Worm (Caenorhabditis elegans) whole organism, L1 larva: Measurements from ENCODE around the gene C14A11.2.

ENCODE experiments used
- Y116A8C.19 ChIP-seq: sonication (generic microtip); optimal IDR thresholded peaks from 2 replicates; lab custom pipeline; 2016; ENCODE audit warnings: missing compliant biosample characterization, missing genetic modification characterization, borderline replicate concordance
- ama-1 ChIP-seq: fragments of 150-350 bp; optimal IDR thresholded peaks from 2 replicates; lab custom pipeline; 2014
- ets-5 ChIP-seq: fragments of 200-800 bp; sonication (Bioruptor generic); IDR thresholded peaks from 2 replicates; pipeline ENCODE4 v1.3.6; 2022; ENCODE audit warnings: missing genetic modification characterization, missing compliant biosample characterization
- lin-35 ChIP-seq, 2 experiments: fragments of 150-350 bp; optimal IDR thresholded peaks; 2 replicates each; lab custom pipeline; 2014; ENCODE audit warnings: missing biosample characterization in 2 of 2, missing genetic modification characterization in 2 of 2, missing genetic modification reagents in 2 of 2
- snpc-4 ChIP-seq: fragments of 150-350 bp; optimal IDR thresholded peaks from 2 replicates; lab custom pipeline; 2014; ENCODE audit warnings: missing biosample characterization, missing genetic modification characterization

DNA sequence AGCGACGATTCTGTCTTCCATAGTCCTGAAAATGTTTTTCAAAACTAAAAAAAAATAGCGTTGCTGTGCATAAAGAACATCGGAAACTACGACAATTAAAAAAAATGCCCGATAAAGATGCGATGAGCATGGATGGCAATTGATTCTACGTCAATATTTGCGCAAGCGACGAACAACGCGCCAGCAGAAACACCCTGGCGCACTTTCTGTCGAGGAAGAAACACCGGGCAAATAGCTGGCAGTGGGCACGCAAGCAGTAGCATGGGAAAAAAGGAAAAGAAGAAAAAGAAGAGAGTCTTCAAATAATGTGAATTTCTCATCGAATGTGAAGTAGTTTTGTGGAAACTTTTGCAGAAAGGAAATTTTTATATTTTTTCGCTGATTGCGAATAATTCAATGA is 6.7 kb downstream of the C14A11.2 start, which contains the start of gene C14A11.9:
- TF ChIP-seq ama-1 (lab: Kevin White, UChicago): no peak
- no peak for TF ChIP-seq Y116A8C.19 (tag; lab: Kevin White, UChicago)
- TF ChIP-seq snpc-4 (tag; lab: Kevin White, UChicago): peak; percentile 86
- no peak for TF ChIP-seq ets-5 (GFP tag; lab: Robert Waterston, UW)
- TF ChIP-seq lin-35 (GFP tag; optimal IDR thresholded peaks at IDR 0.05; lab: Kevin White, UChicago): peak; percentile 78 to 90
